Worm (Caenorhabditis elegans) whole organism, L4/young adult: Measurements from ENCODE around the gene F56D1.1.

Experiments used
- W03F9.2 ChIP-seq: fragments of 150-350 bp; optimal IDR thresholded peaks from 2 replicates; lab custom pipeline; 2014; ENCODE audit warnings: missing biosample characterization, missing genetic modification characterization
- him-1 ChIP-seq: sonication (generic microtip); optimal IDR thresholded peaks from 2 replicates; lab custom pipeline; 2016; ENCODE audit warnings: missing genotype, missing genetic modification reagents, missing genetic modification characterization, missing compliant biosample characterization

DNA sequence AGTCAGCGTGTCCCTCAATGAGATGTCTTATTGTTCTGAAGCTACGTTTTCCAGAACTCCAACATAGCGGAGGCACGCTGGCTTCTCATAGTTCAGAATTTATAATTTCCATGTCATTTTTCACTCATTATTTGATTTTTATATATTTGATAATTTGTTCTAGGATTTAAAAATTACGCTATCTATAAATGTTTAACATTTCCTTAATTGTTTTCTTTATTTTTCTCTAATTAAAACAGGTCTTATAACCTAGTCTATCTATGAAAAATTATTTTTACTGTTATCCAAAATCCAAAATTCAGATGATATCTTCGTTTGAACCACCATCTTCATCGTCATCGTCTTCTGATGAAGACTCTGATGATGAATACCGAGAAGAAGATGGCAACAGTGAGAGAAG, at the start of gene F56D1.1:
- TF ChIP-seq him-1 (tag; lab: Kevin White, UChicago): no peak
- no peak for TF ChIP-seq W03F9.2
